Worm (Caenorhabditis elegans): ENCODE measurements around the gene lsy-2.
A peak's percentile ranks its signal among the peaks of the same experiment; 100 is the strongest.

- TF ChIP-seq R02D3.7 (tag; optimal IDR thresholded peaks at IDR 0.05) (no peak), nhr-237 (tag; optimal IDR thresholded peaks at IDR 0.05) (no peak), unc-39 (tag; optimal IDR thresholded peaks at IDR 0.05) (no peak), nhr-28 (tag; optimal IDR thresholded peaks at IDR 0.05) (no peak), pha-4 (tag; optimal IDR thresholded peaks at IDR 0.05) (no peak), egl-27 (tag; optimal IDR thresholded peaks at IDR 0.05) (no peak), elt-1 (tag; optimal IDR thresholded peaks at IDR 0.05) (peak; percentile 33), nhr-77 (tag; optimal IDR thresholded peaks at IDR 0.05) (no peak)
These were observed 47.9 kb upstream of the lsy-2 start for ce11 chrX:2041448-2042138.
